Worm (Caenorhabditis elegans) whole organism, young adult: Measurements from ENCODE around the gene clec-175.

Experiments used
- B0336.3 ChIP-seq: fragments of 200-800 bp; sonication (Bioruptor generic); IDR thresholded peaks from 2 replicates; pipeline ENCODE4 v1.3.6; 2022; ENCODE audit warnings: missing genetic modification characterization, missing compliant biosample characterization
- F10E7.11 ChIP-seq: sonication (generic microtip); optimal IDR thresholded peaks from 2 replicates; lab custom pipeline; 2017; ENCODE audit warnings: mild to moderate bottlenecking, missing genetic modification characterization, moderate library complexity, missing compliant biosample characterization
- F39B2.1 ChIP-seq: fragments of 200-800 bp; sonication (Bioruptor generic); IDR thresholded peaks from 2 replicates; pipeline ENCODE4 v1.3.6; 2022; ENCODE audit warnings: missing genetic modification reagents, missing genetic modification characterization, missing compliant biosample characterization
- F57A8.1 ChIP-seq: fragments of 200-800 bp; sonication (Bioruptor generic); optimal IDR thresholded peaks from 2 replicates; lab custom pipeline; 2018; ENCODE audit warnings: mild to moderate bottlenecking, missing genetic modification characterization, moderate library complexity, missing compliant biosample characterization
- K12H6.12 ChIP-seq: fragments of 200-800 bp; sonication (Bioruptor generic); optimal IDR thresholded peaks from 2 replicates; lab custom pipeline; 2018; ENCODE audit warnings: mild to moderate bottlenecking, missing genetic modification characterization, missing compliant biosample characterization
- Y56A3A.18 ChIP-seq: fragments of 200-800 bp; sonication (Bioruptor generic); IDR thresholded peaks from 2 replicates; pipeline ENCODE4 v1.3.6; 2022; ENCODE audit warnings: missing genetic modification reagents, missing genetic modification characterization, missing compliant biosample characterization
- Y79H2A.3 ChIP-seq: fragments of 200-800 bp; sonication (Bioruptor generic); conservative IDR thresholded peaks from 2 replicates; pipeline ENCODE4 v1.3.6; 2022; ENCODE audit warnings: missing genetic modification reagents, missing genetic modification characterization, missing compliant biosample characterization
- akir-1 ChIP-seq: fragments of 200-800 bp; sonication (Bioruptor generic); optimal IDR thresholded peaks from 2 replicates; lab custom pipeline; 2018; ENCODE audit warnings: mild to moderate bottlenecking, missing genetic modification characterization, moderate library complexity, missing compliant biosample characterization
- ama-1 ChIP-seq, 3 experiments: fragments of 150-350 bp in 1 of 3; sonication (generic microtip) in 2 of 3; optimal IDR thresholded peaks; 2 replicates each; lab custom pipeline; 2014 to 2018; ENCODE audit warnings: missing biosample characterization in 2 of 3, missing genetic modification characterization in 2 of 3, missing genetic modification reagents in 2 of 3
- aptf-3 ChIP-seq: fragments of 200-800 bp; sonication (Bioruptor generic); IDR thresholded peaks from 2 replicates; pipeline ENCODE4 v1.3.6; 2022; ENCODE audit warnings: missing genetic modification characterization, missing compliant biosample characterization
- atf-7 ChIP-seq: sonication (generic microtip); optimal IDR thresholded peaks from 2 replicates; lab custom pipeline; 2017; ENCODE audit warnings: mild to moderate bottlenecking, missing genetic modification characterization, missing compliant biosample characterization
- attf-3 ChIP-seq: fragments of 200-800 bp; sonication (Bioruptor generic); conservative IDR thresholded peaks from 2 replicates; pipeline ENCODE4 v1.3.6; 2022; ENCODE audit warnings: missing genetic modification reagents, missing genetic modification characterization, missing compliant biosample characterization
- ceh-27 ChIP-seq: fragments of 200-800 bp; sonication (Bioruptor generic); optimal IDR thresholded peaks from 2 replicates; lab custom pipeline; 2018; ENCODE audit warnings: mild to moderate bottlenecking, missing genetic modification characterization, moderate library complexity, missing compliant biosample characterization
- ceh-91 ChIP-seq: fragments of 200-800 bp; sonication (Bioruptor generic); IDR thresholded peaks from 2 replicates; pipeline ENCODE4 v1.3.6; 2022; ENCODE audit warnings: missing genetic modification reagents, missing genetic modification characterization, missing compliant biosample characterization
- chd-7 ChIP-seq: sonication (generic microtip); optimal IDR thresholded peaks from 2 replicates; lab custom pipeline; 2016; ENCODE audit warnings: mild to moderate bottlenecking, missing genetic modification characterization, moderate library complexity, missing compliant biosample characterization
- die-1 ChIP-seq: sonication (generic microtip); optimal IDR thresholded peaks from 2 replicates; lab custom pipeline; 2016; ENCODE audit warnings: missing genotype, mild to moderate bottlenecking, missing genetic modification characterization, missing compliant biosample characterization
- dpff-1 ChIP-seq: sonication (generic microtip); optimal IDR thresholded peaks from 2 replicates; lab custom pipeline; 2017; ENCODE audit warnings: mild to moderate bottlenecking, missing genetic modification characterization, missing compliant biosample characterization
- egl-44 ChIP-seq: fragments of 200-800 bp; sonication (Bioruptor generic); IDR thresholded peaks from 2 replicates; pipeline ENCODE4 v1.3.6; 2022; ENCODE audit warnings: missing genetic modification reagents, missing genetic modification characterization, missing compliant biosample characterization
- egrh-3 ChIP-seq: fragments of 200-800 bp; sonication (Bioruptor generic); IDR thresholded peaks from 2 replicates; pipeline ENCODE4 v1.3.6; 2022; ENCODE audit warnings: missing genetic modification reagents, missing genetic modification characterization, missing compliant biosample characterization
- ets-4 ChIP-seq: fragments of 200-800 bp; sonication (Bioruptor generic); optimal IDR thresholded peaks from 2 replicates; lab custom pipeline; 2018; ENCODE audit warnings: mild to moderate bottlenecking, missing genetic modification characterization, missing compliant biosample characterization
- gei-17 ChIP-seq: fragments of 200-800 bp; sonication (Bioruptor generic); optimal IDR thresholded peaks from 2 replicates; lab custom pipeline; 2018; ENCODE audit warnings: mild to moderate bottlenecking, missing genetic modification characterization, missing compliant biosample characterization
- hlh-12 ChIP-seq: sonication (generic microtip); optimal IDR thresholded peaks from 2 replicates; lab custom pipeline; 2016; ENCODE audit warnings: missing genetic modification characterization, missing compliant biosample characterization
- hlh-26 ChIP-seq: fragments of 200-800 bp; sonication (Bioruptor generic); conservative IDR thresholded peaks from 2 replicates; pipeline ENCODE4 v1.3.6; 2022; ENCODE audit warnings: missing genetic modification reagents, missing genetic modification characterization, missing compliant biosample characterization
- hmg-1.2 ChIP-seq: fragments of 200-800 bp; sonication (Bioruptor generic); IDR thresholded peaks from 2 replicates; pipeline ENCODE4 v1.3.6; 2022; ENCODE audit warnings: missing genetic modification reagents, missing genetic modification characterization, missing compliant biosample characterization
- hrde-1 ChIP-seq: sonication (generic microtip); optimal IDR thresholded peaks from 2 replicates; lab custom pipeline; 2016; ENCODE audit warnings: missing genetic modification characterization, mild to moderate bottlenecking, missing compliant biosample characterization, moderate library complexity, missing genotype, missing genetic modification reagents, borderline replicate concordance
- lin-40 ChIP-seq: sonication (generic microtip); optimal IDR thresholded peaks from 2 replicates; lab custom pipeline; 2016; ENCODE audit warnings: missing genetic modification characterization, mild to moderate bottlenecking, missing compliant biosample characterization, missing genotype, missing genetic modification reagents
- madf-10 ChIP-seq: sonication (generic microtip); optimal IDR thresholded peaks from 2 replicates; lab custom pipeline; 2016; ENCODE audit warnings: mild to moderate bottlenecking, missing genetic modification characterization, missing compliant biosample characterization
- madf-6 ChIP-seq: fragments of 200-800 bp; sonication (Bioruptor generic); IDR thresholded peaks from 2 replicates; pipeline ENCODE4 v1.3.6; 2022; ENCODE audit warnings: missing genetic modification reagents, missing genetic modification characterization, missing compliant biosample characterization
- madf-8 ChIP-seq: fragments of 200-800 bp; sonication (Bioruptor generic); conservative IDR thresholded peaks from 2 replicates; pipeline ENCODE4 v1.3.6; 2022; ENCODE audit warnings: missing genetic modification reagents, missing genetic modification characterization, missing compliant biosample characterization
- mcd-1 ChIP-seq: fragments of 200-800 bp; sonication (Bioruptor generic); IDR thresholded peaks from 2 replicates; pipeline ENCODE4 v1.3.6; 2022; ENCODE audit warnings: missing genetic modification reagents, missing genetic modification characterization, missing compliant biosample characterization
- mes-4 ChIP-seq: sonication (generic microtip); optimal IDR thresholded peaks from 2 replicates; lab custom pipeline; 2016; ENCODE audit warnings: missing genotype, missing genetic modification characterization, missing compliant biosample characterization
- nfyb-1 ChIP-seq: fragments of 200-800 bp; sonication (Bioruptor generic); IDR thresholded peaks from 2 replicates; pipeline ENCODE4 v1.3.6; 2022; ENCODE audit warnings: missing genetic modification reagents, missing genetic modification characterization, missing compliant biosample characterization
- nhr-120 ChIP-seq: fragments of 200-800 bp; sonication (Bioruptor generic); IDR thresholded peaks from 2 replicates; pipeline ENCODE4 v1.3.6; 2022; ENCODE audit warnings: missing genetic modification characterization, missing compliant biosample characterization
- nhr-179 ChIP-seq: sonication (generic microtip); optimal IDR thresholded peaks from 2 replicates; lab custom pipeline; 2016; ENCODE audit warnings: mild to moderate bottlenecking, missing genetic modification characterization, missing compliant biosample characterization
- nhr-27 ChIP-seq: fragments of 200-800 bp; sonication (Bioruptor generic); optimal IDR thresholded peaks from 2 replicates; lab custom pipeline; 2018; ENCODE audit warnings: mild to moderate bottlenecking, missing genetic modification characterization, moderate library complexity, missing compliant biosample characterization
- nhr-90 ChIP-seq: sonication (generic microtip); optimal IDR thresholded peaks from 2 replicates; lab custom pipeline; 2016; ENCODE audit warnings: missing genotype, mild to moderate bottlenecking, missing genetic modification characterization, missing compliant biosample characterization
- repo-1 ChIP-seq: sonication (generic microtip); optimal IDR thresholded peaks from 2 replicates; lab custom pipeline; 2017; ENCODE audit warnings: mild to moderate bottlenecking, missing genetic modification characterization, missing compliant biosample characterization
- unc-130 ChIP-seq: sonication (generic microtip); optimal IDR thresholded peaks from 2 replicates; lab custom pipeline; 2016; ENCODE audit warnings: missing genetic modification reagents, missing genetic modification characterization, missing compliant biosample characterization
- xnd-1 ChIP-seq: sonication (generic microtip); optimal IDR thresholded peaks from 2 replicates; lab custom pipeline; 2016; ENCODE audit warnings: missing genotype, missing genetic modification reagents, missing genetic modification characterization, missing compliant biosample characterization
- zfh-2 ChIP-seq: fragments of 200-800 bp; sonication (Bioruptor generic); conservative IDR thresholded peaks from 2 replicates; pipeline ENCODE4 v1.3.6; 2022; ENCODE audit warnings: missing genetic modification reagents, missing genetic modification characterization, missing compliant biosample characterization
- zim-3 ChIP-seq: sonication (generic microtip); optimal IDR thresholded peaks from 2 replicates; lab custom pipeline; 2017; ENCODE audit warnings: mild to moderate bottlenecking, missing genetic modification characterization, moderate library complexity, missing compliant biosample characterization
- ztf-26 ChIP-seq: sonication (generic microtip); optimal IDR thresholded peaks from 2 replicates; lab custom pipeline; 2017; ENCODE audit warnings: missing genetic modification characterization, missing compliant biosample characterization

clec-175 gene

DNA sequence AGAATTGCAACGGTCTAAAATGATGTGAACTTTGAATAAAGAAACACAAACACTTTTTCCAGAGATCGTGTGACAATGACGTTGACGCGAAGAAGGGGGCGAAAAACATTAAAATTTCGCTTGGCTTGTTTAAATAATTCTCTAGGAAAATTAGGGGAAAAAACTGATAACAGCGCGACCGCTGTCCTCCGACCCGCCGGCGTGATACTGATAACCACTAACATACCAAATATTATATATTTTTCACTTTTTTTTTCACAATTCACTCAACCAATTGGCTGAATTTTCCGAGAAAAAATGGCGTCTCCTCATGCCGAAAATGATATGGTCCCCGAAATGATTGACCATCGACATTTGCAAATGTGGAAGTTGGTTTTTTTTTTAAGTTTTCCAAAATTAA, 27.7 kb downstream of the clec-175 start (continued):
- TF ChIP-seq Y56A3A.18 (GFP tag; lab: Robert Waterston, UW) (no peak), nhr-90 (tag; lab: Kevin White, UChicago) (peak; percentile 47), die-1 (tag; lab: Kevin White, UChicago) (peak; percentile 18), madf-10 (tag; lab: Kevin White, UChicago) (peak; percentile 64), mes-4 (tag; lab: Kevin White, UChicago) (peak; percentile 38), dpff-1 (peak; percentile 7), nfyb-1 (peak; percentile 82), ama-1 (optimal IDR thresholded peaks at IDR 0.05; lab: Kevin White, UChicago) (peak; percentile 49), ama-1 (GFP tag; optimal IDR thresholded peaks at IDR 0.05; lab: Kevin White, UChicago) (no peak), atf-7 (tag; lab: Kevin White, UChicago) (peak; percentile 49), egl-44 (0 out of 2 replicates have a peak, but pooled peaks have one; percentile 24), Y79H2A.3 (GFP tag; lab: Robert Waterston, UW) (peak; percentile 40; the same call in 1 of the 2 replicates), egrh-3 (GFP tag; lab: Robert Waterston, UW) (no peak), madf-6 (GFP tag; lab: Robert Waterston, UW) (peak; percentile 46; the same call in 1 of the 2 replicates), mcd-1 (GFP tag; lab: Robert Waterston, UW) (peak; percentile 38; the same call in 1 of the 2 replicates)

DNA sequence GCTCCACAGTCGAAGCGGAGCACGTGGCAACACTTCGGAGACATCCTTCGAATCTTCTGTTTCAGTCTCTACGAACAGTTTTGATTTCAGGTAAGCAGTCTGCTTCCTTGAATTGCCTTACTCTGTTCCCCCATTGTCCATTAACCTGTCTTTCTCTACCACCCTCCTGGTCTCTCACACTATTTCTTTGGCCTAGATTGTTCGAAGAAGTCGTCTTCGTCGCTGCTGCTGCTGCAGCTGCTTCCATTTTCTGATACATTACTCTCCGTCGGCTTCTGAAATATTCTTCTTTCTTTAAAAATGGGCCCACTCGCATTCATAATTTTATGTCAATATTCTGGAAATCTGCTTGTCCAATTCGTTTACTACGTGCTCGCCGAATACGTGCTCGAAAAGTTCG, 29.4 kb downstream of the clec-175 start, which contains the start of gene R08C7.1:
TSS of gene R08C7.1 (plus strand) at position 301 of the 400 bp plus-strand sequence.
- TF ChIP-seq dpff-1 = no peak
- peak; percentile 50; the same call in 1 of the 2 replicates for TF ChIP-seq hmg-1.2
- TF ChIP-seq, all 124 proteins: peak for 1

DNA sequence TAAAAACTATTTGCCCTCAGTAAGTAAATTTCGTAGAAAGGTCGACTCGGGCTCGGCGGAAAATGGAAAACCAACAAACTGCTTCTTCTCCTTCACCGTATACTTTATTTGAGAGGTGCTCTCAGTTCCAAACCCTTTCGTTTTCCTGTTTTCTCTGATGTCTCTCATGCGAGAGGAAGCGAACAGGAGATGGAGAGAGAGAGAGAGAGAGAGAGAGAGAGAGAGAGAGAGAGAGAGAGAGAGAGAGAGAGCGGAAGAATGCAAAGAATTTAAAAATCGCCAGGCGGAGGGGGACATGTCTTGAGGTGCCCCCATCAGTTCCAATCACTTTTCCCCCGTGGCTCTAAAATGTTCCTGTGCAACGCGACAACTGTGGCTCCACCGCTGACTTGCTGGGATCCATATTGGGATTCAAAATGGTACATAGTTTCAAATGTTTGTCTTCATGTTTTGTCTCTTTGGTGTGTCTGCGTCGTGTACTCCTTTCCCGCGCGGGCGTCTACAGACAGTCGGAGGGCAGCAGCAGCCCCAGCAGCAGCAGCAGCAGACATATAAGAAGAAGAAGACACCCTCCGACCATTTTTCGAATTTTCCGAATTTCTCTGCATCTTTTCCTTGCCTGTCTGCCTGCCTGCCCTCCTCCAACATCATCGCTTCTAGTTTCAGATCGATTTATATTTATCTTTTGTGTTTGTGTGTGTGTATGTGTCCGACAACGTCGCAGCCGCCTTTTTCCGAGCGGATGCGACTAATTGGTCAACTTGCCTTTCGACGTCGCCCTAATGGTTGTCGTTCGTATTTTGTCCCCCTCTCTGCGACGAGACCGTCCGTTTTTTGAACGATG, 32.4 kb downstream of the clec-175 start, which contains the start of gene R08C7.11:
TSS of gene R08C7.11 (minus strand) at position 608 of the 844 bp plus-strand sequence.
- TF ChIP-seq atf-7 (tag; lab: Kevin White, UChicago) (peak; percentile 53), F57A8.1 (no peak), akir-1 (GFP tag; lab: Kevin White, UChicago) (no peak), hlh-26 (GFP tag; lab: Robert Waterston, UW) (no peak), attf-3 (GFP tag; lab: Robert Waterston, UW) (no peak), hrde-1 (tag; lab: Kevin White, UChicago) (no peak), gei-17 (no peak), hlh-12 (no peak), xnd-1 (no peak), hmg-1.2 (peak; percentile 45; the same call in 1 of the 2 replicates), chd-7 (no peak), Y56A3A.18 (GFP tag; lab: Robert Waterston, UW) (0 out of 2 replicates have a peak, but pooled peaks have one; percentile 40), nhr-120 (GFP tag; lab: Robert Waterston, UW) (no peak), zim-3 (tag; lab: Kevin White, UChicago) (no peak), ceh-91 (GFP tag; lab: Robert Waterston, UW) (no peak), aptf-3 (no peak), nhr-179 (no peak), zfh-2 (GFP tag; lab: Robert Waterston, UW) (peak; percentile 88), repo-1 (tag; lab: Kevin White, UChicago) (no peak), mcd-1 (GFP tag; lab: Robert Waterston, UW) (peak; percentile 7; the same call in 1 of the 2 replicates), mes-4 (tag; lab: Kevin White, UChicago) (no peak), lin-40 (tag; lab: Kevin White, UChicago) (peak; percentile 32), ztf-26 (tag; lab: Kevin White, UChicago) (no peak), B0336.3 (GFP tag; lab: Robert Waterston, UW) (peak; percentile 36; the same call in 1 of the 2 replicates), nhr-27 (tag; lab: Kevin White, UChicago) (no peak), K12H6.12 (tag; lab: Kevin White, UChicago) (peak; percentile 5), F39B2.1 (GFP tag; lab: Robert Waterston, UW) (no peak), ceh-27 (GFP tag; lab: Kevin White, UChicago) (no peak), egrh-3 (GFP tag; lab: Robert Waterston, UW) (peak; percentile 49), unc-130 (GFP tag; lab: Kevin White, UChicago) (no peak), F10E7.11 (no peak), madf-8 (no peak), ets-4 (no peak)
